Fruit fly (Drosophila melanogaster) whole organism, embryonic: ENCODE results near the gene CG43052.
A peak's percentile ranks its signal among the peaks of the same experiment; 100 is the strongest.

Experiments used
- CG10431 ChIP-seq: fragments of 200-800 bp; sonication (Bioruptor generic); optimal IDR thresholded peaks from 3 replicates; lab custom pipeline; 2018; ENCODE audit warnings: missing biosample characterization, mild to moderate bottlenecking, missing genetic modification characterization
- CG11456 ChIP-seq: fragments of 200-800 bp; sonication (Bioruptor generic); IDR thresholded peaks from 3 replicates; pipeline ENCODE4 v1.3.6; 2022; ENCODE audit warnings: missing biosample characterization, missing genetic modification characterization
- CG12236 ChIP-seq: fragments of 200-800 bp; sonication (Bioruptor generic); optimal IDR thresholded peaks from 2 replicates; lab custom pipeline; 2016; ENCODE audit warnings: missing biosample characterization, missing genetic modification characterization
- CG1233 ChIP-seq: fragments of 200-800 bp; sonication (Bioruptor generic); optimal IDR thresholded peaks from 4 replicates; lab custom pipeline; 2018; ENCODE audit warnings: missing biosample characterization, mild to moderate bottlenecking, missing genetic modification characterization
- CG13123 ChIP-seq: fragments of 200-800 bp; sonication (Bioruptor generic); optimal IDR thresholded peaks from 2 replicates; lab custom pipeline; 2016; ENCODE audit warnings: missing biosample characterization, missing genetic modification characterization
- CG13424 ChIP-seq: fragments of 200-800 bp; sonication (Bioruptor generic); optimal IDR thresholded peaks from 2 replicates; lab custom pipeline; 2019; ENCODE audit warnings: missing biosample characterization, mild to moderate bottlenecking, missing genetic modification characterization, moderate library complexity
- CG16815 ChIP-seq: fragments of 200-800 bp; sonication (Bioruptor generic); optimal IDR thresholded peaks from 3 replicates; lab custom pipeline; 2017; ENCODE audit warnings: missing biosample characterization, mild to moderate bottlenecking, missing genetic modification characterization
- CG17802 ChIP-seq: fragments of 200-800 bp; sonication (Bioruptor generic); optimal IDR thresholded peaks from 2 replicates; lab custom pipeline; 2018; ENCODE audit warnings: missing biosample characterization, mild to moderate bottlenecking, missing genetic modification characterization, moderate library complexity
- CG1792 ChIP-seq: fragments of 200-800 bp; sonication (Bioruptor generic); optimal IDR thresholded peaks from 2 replicates; lab custom pipeline; 2016; ENCODE audit warnings: missing biosample characterization, missing genetic modification characterization
- CG1832 ChIP-seq: fragments of 200-800 bp; sonication (Bioruptor generic); optimal IDR thresholded peaks from 2 replicates; lab custom pipeline; 2017; ENCODE audit warnings: missing biosample characterization, mild to moderate bottlenecking, missing genetic modification characterization, inconsistent platforms
- CG18764 ChIP-seq: fragments of 200-800 bp; sonication (Bioruptor generic); optimal IDR thresholded peaks from 3 replicates; lab custom pipeline; 2016; ENCODE audit warnings: missing biosample characterization, missing genetic modification characterization
- CG2116 ChIP-seq: fragments of 200-800 bp; sonication (Bioruptor generic); optimal IDR thresholded peaks from 3 replicates; lab custom pipeline; 2018; ENCODE audit warnings: missing biosample characterization, mild to moderate bottlenecking, missing genetic modification characterization
- CG3847 ChIP-seq: fragments of 200-800 bp; sonication (Bioruptor generic); IDR thresholded peaks from 2 replicates; pipeline ENCODE4 v1.3.6; 2022; ENCODE audit warnings: missing biosample characterization, missing genetic modification characterization
- CG3995 ChIP-seq: fragments of 200-800 bp; sonication (Bioruptor generic); optimal IDR thresholded peaks from 3 replicates; lab custom pipeline; 2016; ENCODE audit warnings: missing biosample characterization, missing genetic modification characterization
- CG4328 ChIP-seq: fragments of 200-800 bp; sonication (Bioruptor generic); optimal IDR thresholded peaks from 3 replicates; lab custom pipeline; 2017; ENCODE audit warnings: missing biosample characterization, missing genetic modification reagents, missing genetic modification characterization
- CG43689 ChIP-seq: fragments of 200-800 bp; sonication (Bioruptor generic); IDR thresholded peaks from 2 replicates; pipeline ENCODE4 v1.3.6; 2022; ENCODE audit warnings: missing biosample characterization, missing genetic modification characterization
- CG5180 ChIP-seq: fragments of 200-800 bp; sonication (Bioruptor generic); optimal IDR thresholded peaks from 3 replicates; lab custom pipeline; 2017; ENCODE audit warnings: missing biosample characterization, missing genetic modification characterization, mild to moderate bottlenecking, moderate library complexity, missing genetic modification reagents
- CG6254 ChIP-seq: fragments of 200-800 bp; sonication (Bioruptor generic); optimal IDR thresholded peaks from 3 replicates; lab custom pipeline; 2017; ENCODE audit warnings: mild to moderate bottlenecking, missing biosample characterization, missing genetic modification reagents, missing genetic modification characterization
- CG6813 ChIP-seq: fragments of 200-800 bp; sonication (Bioruptor generic); optimal IDR thresholded peaks from 2 replicates; lab custom pipeline; 2017; ENCODE audit warnings: missing biosample characterization, missing genetic modification characterization, mild to moderate bottlenecking, moderate library complexity, missing genetic modification reagents
- CG9215 ChIP-seq: fragments of 200-800 bp; sonication (Bioruptor generic); IDR thresholded peaks from 2 replicates; pipeline ENCODE4 v1.3.6; 2022; ENCODE audit warnings: missing biosample characterization, missing genetic modification characterization
- CG9817 ChIP-seq: fragments of 200-800 bp; sonication (Bioruptor generic); optimal IDR thresholded peaks from 2 replicates; lab custom pipeline; 2018; ENCODE audit warnings: missing biosample characterization, mild to moderate bottlenecking, missing genetic modification characterization, moderate library complexity
- CG9876 ChIP-seq: fragments of 200-800 bp; sonication (Bioruptor generic); optimal IDR thresholded peaks from 2 replicates; lab custom pipeline; 2016; ENCODE audit warnings: missing biosample characterization, missing genetic modification characterization
- Dip3 ChIP-seq: fragments of 200-800 bp; sonication (Bioruptor generic); optimal IDR thresholded peaks from 3 replicates; lab custom pipeline; 2016; ENCODE audit warnings: missing biosample characterization, missing genetic modification characterization
- E2f1 ChIP-seq: fragments of 200-800 bp; sonication (Bioruptor generic); IDR thresholded peaks from 2 replicates; pipeline ENCODE4 v1.3.6; 2022; ENCODE audit warnings: missing biosample characterization, missing genetic modification characterization
- Elba2 ChIP-seq: fragments of 200-800 bp; sonication (Bioruptor generic); optimal IDR thresholded peaks from 3 replicates; lab custom pipeline; 2016; ENCODE audit warnings: missing biosample characterization, missing genetic modification characterization
- GATAe ChIP-seq: fragments of 200-800 bp; sonication (Bioruptor generic); conservative IDR thresholded peaks from 2 replicates; pipeline ENCODE4 v1.3.6; 2022; ENCODE audit warnings: missing biosample characterization, missing genetic modification characterization
- HLH4C ChIP-seq: fragments of 200-800 bp; sonication (Bioruptor generic); IDR thresholded peaks from 3 replicates; pipeline ENCODE4 v1.3.6; 2022; ENCODE audit warnings: missing biosample characterization, missing genetic modification characterization; ENCODE audit not compliant: partially characterized antibody
- HLH54F ChIP-seq: fragments of 200-800 bp; sonication (Bioruptor generic); optimal IDR thresholded peaks from 3 replicates; lab custom pipeline; 2016; ENCODE audit warnings: missing biosample characterization, missing genetic modification characterization
- Med ChIP-seq: fragments of 200-800 bp; sonication (Bioruptor generic); peaks from one replicate; lab custom pipeline; 2016; ENCODE audit warnings: missing biosample characterization, missing genetic modification characterization, mild to moderate bottlenecking, inconsistent platforms, moderate library complexity
- NK7.1 ChIP-seq: fragments of 200-800 bp; sonication (Bioruptor generic); optimal IDR thresholded peaks from 3 replicates; lab custom pipeline; 2016; ENCODE audit warnings: missing biosample characterization, missing genetic modification characterization
- Neu2 ChIP-seq: fragments of 200-800 bp; sonication (Bioruptor generic); optimal IDR thresholded peaks from 3 replicates; lab custom pipeline; 2016; ENCODE audit warnings: missing biosample characterization, missing genetic modification characterization, borderline replicate concordance
- NfI ChIP-seq: fragments of 200-800 bp; sonication (Bioruptor generic); optimal IDR thresholded peaks from 3 replicates; lab custom pipeline; 2018; ENCODE audit warnings: missing biosample characterization, mild to moderate bottlenecking, missing genetic modification characterization, moderate library complexity
- Oli ChIP-seq: fragments of 200-800 bp; sonication (Bioruptor generic); optimal IDR thresholded peaks from 2 replicates; lab custom pipeline; 2018; ENCODE audit warnings: missing biosample characterization, mild to moderate bottlenecking, missing genetic modification characterization, moderate library complexity
- Ravus ChIP-seq: fragments of 200-800 bp; sonication (Bioruptor generic); IDR thresholded peaks from 2 replicates; pipeline ENCODE4 v1.3.6; 2022; ENCODE audit warnings: missing biosample characterization, missing genetic modification characterization
- Rfx ChIP-seq: fragments of 200-800 bp; sonication (Bioruptor generic); IDR thresholded peaks from 2 replicates; pipeline ENCODE4 v1.3.6; 2022; ENCODE audit warnings: missing biosample characterization, missing genetic modification characterization
- Rx ChIP-seq: fragments of 200-800 bp; sonication (Bioruptor generic); IDR thresholded peaks from 2 replicates; pipeline ENCODE4 v1.3.6; 2022; ENCODE audit warnings: missing biosample characterization, missing genetic modification characterization
- Xbp1 ChIP-seq: fragments of 200-800 bp; sonication (Bioruptor generic); optimal IDR thresholded peaks from 3 replicates; lab custom pipeline; 2016; ENCODE audit warnings: missing biosample characterization, mild to moderate bottlenecking, missing genetic modification characterization
- caup ChIP-seq: fragments of 200-800 bp; sonication (Bioruptor generic); optimal IDR thresholded peaks from 3 replicates; lab custom pipeline; 2017; ENCODE audit warnings: missing biosample characterization, mild to moderate bottlenecking, missing genetic modification characterization, moderate library complexity; ENCODE audit not compliant: severe bottlenecking
- chinmo ChIP-seq: fragments of 200-800 bp; sonication (Bioruptor generic); IDR thresholded peaks from 4 replicates; pipeline ENCODE4 v1.3.6; 2022; ENCODE audit warnings: missing biosample characterization, missing genetic modification characterization; ENCODE audit not compliant: partially characterized antibody
- croc ChIP-seq: fragments of 200-800 bp; sonication (Bioruptor generic); conservative IDR thresholded peaks from 3 replicates; pipeline ENCODE4 v1.3.6; 2022; ENCODE audit warnings: missing biosample characterization, missing genetic modification characterization
- dmrt99B ChIP-seq: fragments of 200-800 bp; sonication (Bioruptor generic); optimal IDR thresholded peaks from 2 replicates; lab custom pipeline; 2018; ENCODE audit warnings: missing biosample characterization, mild to moderate bottlenecking, missing genetic modification characterization, moderate library complexity
- ftz-f1 ChIP-seq: fragments of 200-800 bp; sonication (Bioruptor generic); optimal IDR thresholded peaks from 2 replicates; lab custom pipeline; 2016; ENCODE audit warnings: missing biosample characterization, missing genetic modification characterization
- gce ChIP-seq: fragments of 200-800 bp; sonication (Bioruptor generic); IDR thresholded peaks from 3 replicates; pipeline ENCODE4 v1.3.6; 2022; ENCODE audit warnings: missing biosample characterization, missing genetic modification characterization
- grn ChIP-seq: fragments of 200-800 bp; sonication (Bioruptor generic); optimal IDR thresholded peaks from 3 replicates; lab custom pipeline; 2017; ENCODE audit warnings: missing biosample characterization, missing genetic modification characterization
- klu ChIP-seq: fragments of 200-800 bp; sonication (Bioruptor generic); IDR thresholded peaks from 2 replicates; pipeline ENCODE4 v1.3.6; 2022; ENCODE audit warnings: missing biosample characterization, missing genetic modification characterization
- lilli ChIP-seq: fragments of 200-800 bp; sonication (Bioruptor generic); optimal IDR thresholded peaks from 3 replicates; lab custom pipeline; 2016; ENCODE audit warnings: missing biosample characterization, missing genetic modification characterization
- pfk ChIP-seq: fragments of 200-800 bp; sonication (Bioruptor generic); optimal IDR thresholded peaks from 2 replicates; lab custom pipeline; 2018; ENCODE audit warnings: missing biosample characterization, mild to moderate bottlenecking, missing genetic modification characterization, moderate library complexity
- ro ChIP-seq: fragments of 200-800 bp; sonication (Bioruptor generic); IDR thresholded peaks from 2 replicates; pipeline ENCODE4 v1.3.6; 2022; ENCODE audit warnings: missing biosample characterization, missing genetic modification characterization
- slbo ChIP-seq: fragments of 200-800 bp; sonication (Bioruptor generic); IDR thresholded peaks from 2 replicates; pipeline ENCODE4 v1.3.6; 2022; ENCODE audit warnings: missing biosample characterization, missing genetic modification characterization
- tgo ChIP-seq: fragments of 200-800 bp; sonication (Bioruptor generic); IDR thresholded peaks from 3 replicates; pipeline ENCODE4 v1.3.6; 2022; ENCODE audit warnings: missing biosample characterization, missing genetic modification characterization
- zen2 ChIP-seq: fragments of 200-800 bp; sonication (Bioruptor generic); IDR thresholded peaks from 3 replicates; pipeline ENCODE4 v1.3.6; 2022; ENCODE audit warnings: missing biosample characterization, missing genetic modification characterization; ENCODE audit not compliant: partially characterized antibody

CG43052 gene

DNA sequence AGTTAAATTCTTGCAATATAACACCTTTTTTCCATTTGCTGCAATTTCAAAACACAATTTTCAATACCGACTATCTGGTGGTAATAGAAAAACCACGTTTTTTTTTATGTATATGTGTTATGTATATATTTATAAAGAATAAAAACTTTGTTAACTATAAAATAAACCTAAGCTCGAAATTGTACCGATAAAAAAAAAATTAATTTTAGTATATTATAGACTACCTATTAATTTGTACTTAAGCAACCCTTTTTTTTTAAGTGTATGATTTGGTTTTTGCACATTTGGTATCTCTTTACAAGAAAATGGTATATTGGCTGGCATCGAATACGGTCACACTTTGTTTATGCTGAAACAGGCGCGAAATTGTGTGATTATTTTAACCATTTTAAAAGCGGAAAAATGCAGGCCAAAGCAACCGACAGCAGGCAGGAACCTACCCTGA, 9.9 kb downstream of the CG43052 start, which contains the start of gene spel1 (continued):
- TF ChIP-seq croc (GFP tag; lab: Robert Waterston, UW) (peak; percentile 45), CG1792 (no peak), chinmo (GFP tag; lab: Robert Waterston, UW) (no peak), HLH4C (no peak), CG13424 (tag; lab: Kevin White, UChicago) (peak; percentile 86), CG9876 (GFP tag; lab: Kevin White, UChicago) (no peak), CG6254 (peak; percentile 69), CG1832 (GFP tag; lab: Kevin White, UChicago) (no peak), E2f1 (GFP tag; lab: Robert Waterston, UW) (peak; percentile 88), CG16815 (peak; percentile 31), CG3995 (GFP tag; lab: Kevin White, UChicago) (no peak), Xbp1 (GFP tag; lab: Kevin White, UChicago) (peak; percentile 80), NfI (GFP tag; lab: Kevin White, UChicago) (peak; percentile 44), CG12236 (GFP tag; lab: Kevin White, UChicago) (no peak), Med (GFP tag; lab: Kevin White, UChicago) (peak; percentile 75), CG43689 (GFP tag; lab: Robert Waterston, UW) (no peak), grn (GFP tag; lab: Kevin White, UChicago) (no peak), CG5180 (GFP tag; lab: Kevin White, UChicago) (peak; percentile 51), klu (GFP tag; lab: Robert Waterston, UW) (peak; percentile 54; the same call in 1 of the 2 replicates), CG10431 (GFP tag; lab: Kevin White, UChicago) (no peak), CG11456 (GFP tag; lab: Robert Waterston, UW) (peak; percentile 74; the same call in 2 of the 3 replicates), CG6813 (peak; percentile 72), Ravus (peak; percentile 18), tgo (GFP tag; lab: Robert Waterston, UW) (peak; percentile 84), CG4328 (GFP tag; lab: Kevin White, UChicago) (peak; percentile 31), Neu2 (GFP tag; lab: Kevin White, UChicago) (no peak), Rx (GFP tag; lab: Robert Waterston, UW) (peak; percentile 54), ftz-f1 (no peak), CG3847 (GFP tag; lab: Robert Waterston, UW) (peak; percentile 73), Rfx (GFP tag; lab: Robert Waterston, UW) (peak; percentile 85), CG13123 (GFP tag; lab: Kevin White, UChicago) (peak; percentile 41), lilli (GFP tag; lab: Kevin White, UChicago) (peak; percentile 68), pfk (GFP tag; lab: Kevin White, UChicago) (no peak), HLH54F (GFP tag; lab: Kevin White, UChicago) (no peak), Oli (tag; lab: Kevin White, UChicago) (peak; percentile 75), zen2 (no peak), Elba2 (GFP tag; lab: Kevin White, UChicago) (no peak), CG9817 (tag; lab: Kevin White, UChicago) (peak; percentile 51), slbo (GFP tag; lab: Robert Waterston, UW) (peak; percentile 81), ro (GFP tag; lab: Robert Waterston, UW) (no peak), CG1233 (GFP tag; lab: Kevin White, UChicago) (no peak), caup (GFP tag; lab: Kevin White, UChicago) (peak; percentile 59), CG17802 (no peak), dmrt99B (peak; percentile 86), CG2116 (peak; percentile 48), CG18764 (GFP tag; lab: Kevin White, UChicago) (peak; percentile 65), gce (GFP tag; lab: Robert Waterston, UW) (peak; percentile 56; the same call in 2 of the 3 replicates), Dip3 (GFP tag; lab: Kevin White, UChicago) (no peak), NK7.1 (GFP tag; lab: Kevin White, UChicago) (no peak), GATAe (GFP tag; lab: Robert Waterston, UW) (peak; percentile 36; the same call in 1 of the 2 replicates), CG9215 (GFP tag; lab: Robert Waterston, UW) (peak; percentile 57)
